Worm (Caenorhabditis elegans) whole organism, mixed stage, embryonic: ENCODE measurements around the gene clec-140.

Experiments
- cnd-1 ChIP-seq: fragments of 200-800 bp; sonication (Bioruptor generic); optimal IDR thresholded peaks from 2 replicates; lab custom pipeline; 2018; ENCODE audit warnings: mild to moderate bottlenecking, missing genetic modification characterization, missing compliant biosample characterization
- lin-13 ChIP-seq: fragments of 150-350 bp; optimal IDR thresholded peaks from 2 replicates; lab custom pipeline; 2014; ENCODE audit warnings: missing biosample characterization, missing genetic modification characterization
- lsy-2 ChIP-seq: fragments of 150-350 bp; optimal IDR thresholded peaks from 2 replicates; lab custom pipeline; 2014; ENCODE audit warnings: missing biosample characterization, missing genetic modification characterization
- mep-1 ChIP-seq: fragments of 150-350 bp; optimal IDR thresholded peaks from 2 replicates; lab custom pipeline; 2017; ENCODE audit warnings: missing biosample characterization, missing genetic modification reagents, missing genetic modification characterization, inconsistent platforms
- mls-2 ChIP-seq: sonication (generic microtip); optimal IDR thresholded peaks from 2 replicates; lab custom pipeline; 2016; ENCODE audit warnings: mild to moderate bottlenecking, missing genetic modification characterization, moderate library complexity, missing compliant biosample characterization
- nhr-2 ChIP-seq: fragments of 150-350 bp; optimal IDR thresholded peaks from 2 replicates; lab custom pipeline; 2014; ENCODE audit warnings: missing biosample characterization, missing genetic modification characterization
- nhr-28 ChIP-seq: fragments of 150-350 bp; optimal IDR thresholded peaks from 2 replicates; lab custom pipeline; 2014; ENCODE audit warnings: missing biosample characterization, missing genetic modification characterization
- pha-4 ChIP-seq: fragments of 150-350 bp; optimal IDR thresholded peaks from 2 replicates; lab custom pipeline; 2018; ENCODE audit warnings: missing biosample characterization, missing genetic modification reagents, missing genetic modification characterization
- snpc-4 ChIP-seq: fragments of 150-350 bp; optimal IDR thresholded peaks from 2 replicates; lab custom pipeline; 2014; ENCODE audit warnings: missing biosample characterization, missing genetic modification characterization
- unc-39 ChIP-seq: fragments of 150-350 bp; optimal IDR thresholded peaks from 2 replicates; lab custom pipeline; 2014; ENCODE audit warnings: missing biosample characterization, missing genetic modification characterization
- unc-62 ChIP-seq: fragments of 150-350 bp; optimal IDR thresholded peaks from 2 replicates; lab custom pipeline; 2014; ENCODE audit warnings: missing biosample characterization, missing genetic modification reagents, missing genetic modification characterization
- zip-8 ChIP-seq: fragments of 150-350 bp; optimal IDR thresholded peaks from 2 replicates; lab custom pipeline; 2014; ENCODE audit warnings: missing biosample characterization, missing genetic modification characterization
- ztf-11 ChIP-seq: fragments of 150-350 bp; optimal IDR thresholded peaks from 2 replicates; lab custom pipeline; 2014; ENCODE audit warnings: missing biosample characterization, missing genetic modification characterization

- no peak for TF ChIP-seq snpc-4 (tag; lab: Kevin White, UChicago)
- no peak for TF ChIP-seq zip-8
- TF ChIP-seq nhr-2 = no peak
- TF ChIP-seq pha-4 (tag; lab: Kevin White, UChicago) = no peak
- no peak for TF ChIP-seq ztf-11
- no peak for TF ChIP-seq unc-62 (GFP tag; lab: Kevin White, UChicago)
- TF ChIP-seq nhr-28 (tag; lab: Kevin White, UChicago) = no peak
- TF ChIP-seq mep-1 (tag; lab: Kevin White, UChicago) = no peak
- TF ChIP-seq lsy-2 = no peak
- TF ChIP-seq cnd-1 = no peak
- TF ChIP-seq mls-2 = no peak
- no peak for TF ChIP-seq unc-39 (tag; lab: Kevin White, UChicago)
- no peak for TF ChIP-seq lin-13 (tag; lab: Kevin White, UChicago)
Measured at ce11 chrII:4696055-4696454, 23.2 kb downstream of the clec-140 start.
